Fruit fly (Drosophila melanogaster) whole organism, embryonic: ENCODE data around the gene CG42671.
A peak's percentile ranks its signal among the peaks of the same experiment; 100 is the strongest.

Experiments used
- Atf6 ChIP-seq: fragments of 200-800 bp; sonication (Bioruptor generic); IDR thresholded peaks from 2 replicates; pipeline ENCODE4 v1.3.6; 2022; ENCODE audit warnings: missing biosample characterization, missing genetic modification characterization
- BEAF-32 ChIP-seq: fragments of 200-800 bp; sonication (Bioruptor generic); optimal IDR thresholded peaks from 3 replicates; lab custom pipeline; 2017; ENCODE audit warnings: missing biosample characterization, missing genetic modification characterization, mild to moderate bottlenecking, moderate library complexity, missing genetic modification reagents
- BtbVII ChIP-seq: fragments of 200-800 bp; sonication (Bioruptor generic); optimal IDR thresholded peaks from 3 replicates; lab custom pipeline; 2017; ENCODE audit warnings: missing biosample characterization, mild to moderate bottlenecking, missing genetic modification characterization
- CG1024 ChIP-seq: fragments of 200-800 bp; sonication (Bioruptor generic); IDR thresholded peaks from 2 replicates; pipeline ENCODE4 v1.3.6; 2022; ENCODE audit warnings: missing biosample characterization, missing genetic modification characterization
- CG10366 ChIP-seq: fragments of 200-800 bp; sonication (Bioruptor generic); IDR thresholded peaks from 2 replicates; pipeline ENCODE4 v1.3.6; 2022; ENCODE audit warnings: missing biosample characterization, missing genetic modification characterization
- CG10431 ChIP-seq: fragments of 200-800 bp; sonication (Bioruptor generic); optimal IDR thresholded peaks from 3 replicates; lab custom pipeline; 2018; ENCODE audit warnings: missing biosample characterization, mild to moderate bottlenecking, missing genetic modification characterization
- CG10462 ChIP-seq: fragments of 200-800 bp; sonication (Bioruptor generic); optimal IDR thresholded peaks from 2 replicates; lab custom pipeline; 2016; ENCODE audit warnings: missing biosample characterization, missing genetic modification characterization
- CG12299 ChIP-seq: fragments of 200-800 bp; sonication (Bioruptor generic); optimal IDR thresholded peaks from 2 replicates; lab custom pipeline; 2018; ENCODE audit warnings: missing biosample characterization, mild to moderate bottlenecking, missing genetic modification characterization
- CG13424 ChIP-seq: fragments of 200-800 bp; sonication (Bioruptor generic); optimal IDR thresholded peaks from 2 replicates; lab custom pipeline; 2019; ENCODE audit warnings: missing biosample characterization, mild to moderate bottlenecking, missing genetic modification characterization, moderate library complexity
- CG13775 ChIP-seq: fragments of 200-800 bp; sonication (Bioruptor generic); optimal IDR thresholded peaks from 3 replicates; lab custom pipeline; 2017; ENCODE audit warnings: missing biosample characterization, mild to moderate bottlenecking, missing genetic modification characterization
- CG15479 ChIP-seq: fragments of 200-800 bp; sonication (Bioruptor generic); optimal IDR thresholded peaks from 3 replicates; lab custom pipeline; 2019; ENCODE audit warnings: missing biosample characterization, mild to moderate bottlenecking, missing genetic modification characterization, moderate library complexity
- CG17361 ChIP-seq: fragments of 200-800 bp; sonication (Bioruptor generic); IDR thresholded peaks from 3 replicates; pipeline ENCODE4 v1.3.6; 2022; ENCODE audit warnings: missing biosample characterization, missing genetic modification characterization
- CG18476 ChIP-seq: fragments of 200-800 bp; sonication (Bioruptor generic); optimal IDR thresholded peaks from 2 replicates; lab custom pipeline; 2016; ENCODE audit warnings: missing biosample characterization, mild to moderate bottlenecking, missing genetic modification characterization
- CG18619 ChIP-seq: fragments of 200-800 bp; sonication (Bioruptor generic); optimal IDR thresholded peaks from 3 replicates; lab custom pipeline; 2017; ENCODE audit warnings: missing biosample characterization, mild to moderate bottlenecking, missing genetic modification characterization
- CG2116 ChIP-seq: fragments of 200-800 bp; sonication (Bioruptor generic); optimal IDR thresholded peaks from 3 replicates; lab custom pipeline; 2018; ENCODE audit warnings: missing biosample characterization, mild to moderate bottlenecking, missing genetic modification characterization
- CG2202 ChIP-seq: fragments of 200-800 bp; sonication (Bioruptor generic); optimal IDR thresholded peaks from 2 replicates; lab custom pipeline; 2018; ENCODE audit warnings: missing biosample characterization, mild to moderate bottlenecking, missing genetic modification characterization
- CG2678 ChIP-seq: fragments of 200-800 bp; sonication (Bioruptor generic); optimal IDR thresholded peaks from 3 replicates; lab custom pipeline; 2019; ENCODE audit warnings: missing biosample characterization, mild to moderate bottlenecking, missing genetic modification characterization, moderate library complexity
- CG3163 ChIP-seq: fragments of 200-800 bp; sonication (Bioruptor generic); optimal IDR thresholded peaks from 3 replicates; lab custom pipeline; 2016; ENCODE audit warnings: missing biosample characterization, missing genetic modification characterization
- CG32767 ChIP-seq: fragments of 200-800 bp; sonication (Bioruptor generic); IDR thresholded peaks from 2 replicates; pipeline ENCODE4 v1.3.6; 2022; ENCODE audit warnings: missing biosample characterization, missing genetic modification characterization
- CG3847 ChIP-seq: fragments of 200-800 bp; sonication (Bioruptor generic); IDR thresholded peaks from 2 replicates; pipeline ENCODE4 v1.3.6; 2022; ENCODE audit warnings: missing biosample characterization, missing genetic modification characterization
- CG3995 ChIP-seq: fragments of 200-800 bp; sonication (Bioruptor generic); optimal IDR thresholded peaks from 3 replicates; lab custom pipeline; 2016; ENCODE audit warnings: missing biosample characterization, missing genetic modification characterization
- CG6813 ChIP-seq: fragments of 200-800 bp; sonication (Bioruptor generic); optimal IDR thresholded peaks from 2 replicates; lab custom pipeline; 2017; ENCODE audit warnings: missing biosample characterization, missing genetic modification characterization, mild to moderate bottlenecking, moderate library complexity, missing genetic modification reagents
- CG7745 ChIP-seq: fragments of 200-800 bp; sonication (Bioruptor generic); optimal IDR thresholded peaks from 2 replicates; lab custom pipeline; 2018; ENCODE audit warnings: missing biosample characterization, mild to moderate bottlenecking, missing genetic modification characterization, moderate library complexity
- CG9437 ChIP-seq: fragments of 200-800 bp; sonication (Bioruptor generic); optimal IDR thresholded peaks from 2 replicates; lab custom pipeline; 2018; ENCODE audit warnings: missing biosample characterization, mild to moderate bottlenecking, missing genetic modification characterization
- Chrac-16 ChIP-seq: fragments of 200-800 bp; sonication (Bioruptor generic); optimal IDR thresholded peaks from 3 replicates; lab custom pipeline; 2016; ENCODE audit warnings: missing biosample characterization, missing genetic modification characterization
- ERR ChIP-seq: fragments of 200-800 bp; sonication (Bioruptor generic); optimal IDR thresholded peaks from 2 replicates; lab custom pipeline; 2016; ENCODE audit warnings: missing biosample characterization, missing genetic modification characterization
- Gug ChIP-seq: fragments of 200-800 bp; sonication (Bioruptor generic); IDR thresholded peaks from 4 replicates; pipeline ENCODE4 v1.3.6; 2022; ENCODE audit warnings: missing biosample characterization, missing genetic modification characterization
- Hr78 ChIP-seq, 2 experiments: fragments of 200-800 bp in 1 of 2; fragments of >200 bp in 1 of 2; sonication (Bioruptor generic) in 1 of 2; optimal IDR thresholded peaks; 2 replicates each; lab custom pipeline; 2017 to 2019; ENCODE audit warnings: missing biosample characterization in 2 of 2, missing genetic modification characterization in 2 of 2, mild to moderate bottlenecking in 1 of 2, moderate library complexity in 1 of 2
- Lpt ChIP-seq: fragments of >200 bp; optimal IDR thresholded peaks from 2 replicates; lab custom pipeline; 2018; ENCODE audit warnings: missing biosample characterization, missing genetic modification characterization
- Max ChIP-seq: fragments of 200-800 bp; sonication (Bioruptor generic); optimal IDR thresholded peaks from 2 replicates; lab custom pipeline; 2016; ENCODE audit warnings: missing biosample characterization, mild to moderate bottlenecking, missing genetic modification characterization
- Nf-YC ChIP-seq: fragments of 200-800 bp; optimal IDR thresholded peaks from 3 replicates; lab custom pipeline; 2019; ENCODE audit warnings: missing biosample characterization, mild to moderate bottlenecking, missing genetic modification characterization, moderate library complexity
- NfI ChIP-seq: fragments of 200-800 bp; sonication (Bioruptor generic); optimal IDR thresholded peaks from 3 replicates; lab custom pipeline; 2018; ENCODE audit warnings: missing biosample characterization, mild to moderate bottlenecking, missing genetic modification characterization, moderate library complexity
- Sox100B ChIP-seq: fragments of 200-800 bp; sonication (Bioruptor generic); optimal IDR thresholded peaks from 3 replicates; lab custom pipeline; 2018; ENCODE audit warnings: missing biosample characterization, mild to moderate bottlenecking, missing genetic modification characterization
- YL-1 ChIP-seq: fragments of 200-800 bp; sonication (Bioruptor generic); optimal IDR thresholded peaks from 3 replicates; lab custom pipeline; 2017; ENCODE audit warnings: missing biosample characterization, mild to moderate bottlenecking, missing genetic modification characterization
- chif ChIP-seq, 2 experiments: fragments of 200-800 bp; sonication (Bioruptor generic); optimal IDR thresholded peaks; 3 replicates each; lab custom pipeline; 2016; ENCODE audit warnings: missing biosample characterization in 2 of 2, missing genetic modification characterization in 2 of 2
- dmrt11E ChIP-seq: fragments of 200-800 bp; sonication (Bioruptor generic); optimal IDR thresholded peaks from 3 replicates; lab custom pipeline; 2018; ENCODE audit warnings: missing biosample characterization, mild to moderate bottlenecking, missing genetic modification characterization, moderate library complexity
- dysf ChIP-seq: fragments of 200-800 bp; sonication (Bioruptor generic); IDR thresholded peaks from 3 replicates; pipeline ENCODE4 v1.3.6; 2022; ENCODE audit warnings: missing biosample characterization, missing genetic modification characterization
- ewg ChIP-seq: fragments of 200-800 bp; sonication (Bioruptor generic); optimal IDR thresholded peaks from 3 replicates; lab custom pipeline; 2017; ENCODE audit warnings: mild to moderate bottlenecking, missing biosample characterization, missing genetic modification reagents, missing genetic modification characterization
- ftz-f1 ChIP-seq: fragments of 200-800 bp; sonication (Bioruptor generic); optimal IDR thresholded peaks from 2 replicates; lab custom pipeline; 2016; ENCODE audit warnings: missing biosample characterization, missing genetic modification characterization
- gsb-n ChIP-seq: fragments of 200-800 bp; sonication (Bioruptor generic); optimal IDR thresholded peaks from 3 replicates; lab custom pipeline; 2018; ENCODE audit warnings: missing biosample characterization, mild to moderate bottlenecking, missing genetic modification characterization
- kah ChIP-seq: fragments of 200-800 bp; sonication (Bioruptor generic); optimal IDR thresholded peaks from 2 replicates; lab custom pipeline; 2018; ENCODE audit warnings: missing biosample characterization, mild to moderate bottlenecking, missing genetic modification characterization
- lab ChIP-seq: fragments of 200-800 bp; sonication (Bioruptor generic); optimal IDR thresholded peaks from 3 replicates; lab custom pipeline; 2017; ENCODE audit warnings: missing biosample characterization, missing genetic modification characterization, mild to moderate bottlenecking, moderate library complexity, missing genetic modification reagents
- nom ChIP-seq: fragments of 200-800 bp; sonication (Bioruptor generic); optimal IDR thresholded peaks from 2 replicates; lab custom pipeline; 2017; ENCODE audit warnings: missing biosample characterization, missing genetic modification characterization, mild to moderate bottlenecking, moderate library complexity, missing genetic modification reagents
- org-1 ChIP-seq: fragments of 200-800 bp; sonication (Bioruptor generic); optimal IDR thresholded peaks from 2 replicates; lab custom pipeline; 2017; ENCODE audit warnings: missing biosample characterization, missing genetic modification characterization
- pita ChIP-seq: fragments of 200-800 bp; sonication (Bioruptor generic); optimal IDR thresholded peaks from 2 replicates; lab custom pipeline; 2017; ENCODE audit warnings: missing biosample characterization, mild to moderate bottlenecking, missing genetic modification characterization
- pum ChIP-seq: fragments of 200-800 bp; sonication (Bioruptor generic); optimal IDR thresholded peaks from 2 replicates; lab custom pipeline; 2016; ENCODE audit warnings: missing biosample characterization, missing genetic modification characterization
- schlank ChIP-seq: fragments of 200-800 bp; sonication (Bioruptor generic); optimal IDR thresholded peaks from 2 replicates; lab custom pipeline; 2018; ENCODE audit warnings: missing biosample characterization, mild to moderate bottlenecking, missing genetic modification characterization
- seq ChIP-seq: fragments of 200-800 bp; sonication (Bioruptor generic); IDR thresholded peaks from 2 replicates; pipeline ENCODE4 v1.3.6; 2022; ENCODE audit warnings: missing biosample characterization, missing genetic modification characterization
- tio ChIP-seq: fragments of 200-800 bp; sonication (Bioruptor generic); optimal IDR thresholded peaks from 2 replicates; lab custom pipeline; 2017; ENCODE audit warnings: missing biosample characterization, missing genetic modification characterization, inconsistent platforms

CG42671 gene

DNA sequence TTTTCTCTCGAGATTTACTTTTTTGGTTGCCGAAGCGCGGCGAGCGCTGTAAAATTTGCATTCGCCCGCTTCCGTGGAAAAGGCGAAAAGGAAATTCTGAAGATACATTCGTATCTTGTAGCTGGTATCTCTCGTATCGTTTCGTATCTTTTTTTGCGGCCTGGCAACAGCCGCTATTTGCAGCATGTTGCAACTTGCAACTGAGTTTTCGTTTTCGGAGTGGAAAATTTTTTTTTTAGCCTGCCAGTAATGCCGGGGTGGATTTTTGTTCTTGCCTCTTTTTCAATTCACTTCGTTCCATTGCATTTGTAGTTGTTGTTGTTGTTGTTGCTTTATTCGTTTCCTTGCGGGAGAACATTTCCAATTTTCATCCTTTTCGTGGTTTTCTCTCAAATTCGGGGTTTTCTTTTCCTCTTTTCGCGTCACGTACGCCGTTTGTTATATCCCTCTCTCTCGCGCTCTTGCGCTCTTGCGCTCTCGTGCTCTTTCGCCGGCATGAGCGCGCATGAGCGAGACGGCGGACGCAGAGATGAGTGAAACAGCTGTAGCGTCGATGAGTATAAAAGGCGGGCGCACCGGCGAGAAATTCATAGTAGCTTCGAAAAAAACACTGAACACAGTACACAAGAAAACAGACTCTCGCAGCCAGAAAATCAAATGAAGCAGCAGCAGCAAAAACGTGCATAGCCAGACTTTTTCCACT is 37.6 kb downstream of the CG42671 start, which contains the start of gene scyl (continued):
- TF ChIP-seq Max (GFP tag; lab: Kevin White, UChicago) = peak; percentile 15
- no peak for TF ChIP-seq CG9437 (GFP tag; lab: Kevin White, UChicago)
- TF ChIP-seq CG1024 (GFP tag; lab: Robert Waterston, UW) = peak; percentile 56; the same call in 1 of the 2 replicates
- no peak for TF ChIP-seq Sox100B (GFP tag; lab: Kevin White, UChicago)
- TF ChIP-seq BEAF-32 (GFP tag; lab: Kevin White, UChicago) = no peak
- TF ChIP-seq CG18476 = peak; percentile 37
- TF ChIP-seq Hr78 (GFP tag; optimal IDR thresholded peaks at IDR 0.05; lab: Kevin White, UChicago) = peak in 1 of 2 experiments; percentile 8
- TF ChIP-seq gsb-n = peak; percentile 37
- TF ChIP-seq CG3847 = no peak; the same call in 1 of the 2 replicates
- TF ChIP-seq NfI = peak; percentile 36
- peak; percentile 92 for TF ChIP-seq nom (GFP tag; lab: Kevin White, UChicago)
- TF ChIP-seq chif (GFP tag; optimal IDR thresholded peaks at IDR 0.05; lab: Kevin White, UChicago) = peak; percentile 18 to 52
- peak; percentile 57; the same call in 2 of the 4 replicates for TF ChIP-seq Gug (GFP tag; lab: Robert Waterston, UW)
- TF ChIP-seq CG13775 = no peak
- no peak for TF ChIP-seq YL-1
- peak; percentile 56 for TF ChIP-seq CG18619 (GFP tag; lab: Kevin White, UChicago)
- no peak for TF ChIP-seq CG10462 (GFP tag; lab: Kevin White, UChicago)
- TF ChIP-seq CG2116 (GFP tag; lab: Kevin White, UChicago) = no peak
- peak; percentile 67 for TF ChIP-seq CG6813 (GFP tag; lab: Kevin White, UChicago)
- no peak for TF ChIP-seq pum (GFP tag; lab: Kevin White, UChicago)
- peak; percentile 99 for TF ChIP-seq CG15479 (GFP tag; lab: Kevin White, UChicago)
- peak; percentile 40 for TF ChIP-seq CG12299 (tag; lab: Kevin White, UChicago)
- peak; percentile 41 for TF ChIP-seq schlank
- peak; percentile 17 for TF ChIP-seq dmrt11E (tag; lab: Kevin White, UChicago)
- TF ChIP-seq CG2202 = peak; percentile 61
- peak; percentile 19 for TF ChIP-seq Chrac-16 (GFP tag; lab: Kevin White, UChicago)
- no peak for TF ChIP-seq CG17361
- peak; percentile 49 for TF ChIP-seq ERR (GFP tag; lab: Kevin White, UChicago)
- TF ChIP-seq CG7745 (tag; lab: Kevin White, UChicago) = peak; percentile 84
- TF ChIP-seq dysf (GFP tag; lab: Robert Waterston, UW) = peak; percentile 53; the same call in 1 of the 3 replicates
- TF ChIP-seq Lpt (GFP tag; lab: Kevin White, UChicago) = no peak
- TF ChIP-seq CG32767 = peak; percentile 46; the same call in 1 of the 2 replicates
- TF ChIP-seq CG13424 (tag; lab: Kevin White, UChicago) = no peak
- TF ChIP-seq ewg (GFP tag; lab: Kevin White, UChicago) = peak; percentile 94
- peak; percentile 68 for TF ChIP-seq kah (GFP tag; lab: Kevin White, UChicago)
- TF ChIP-seq CG10431 (GFP tag; lab: Kevin White, UChicago) = peak; percentile 73
- TF ChIP-seq CG3163 (GFP tag; lab: Kevin White, UChicago) = peak; percentile 95
- TF ChIP-seq ftz-f1 (GFP tag; lab: Kevin White, UChicago) = peak; percentile 65
- TF ChIP-seq lab (GFP tag; lab: Kevin White, UChicago) = peak; percentile 86
- no peak for TF ChIP-seq tio (GFP tag; lab: Kevin White, UChicago)
- TF ChIP-seq pita (GFP tag; lab: Kevin White, UChicago) = no peak
- peak; percentile 51 for TF ChIP-seq CG10366
- peak; percentile 41 for TF ChIP-seq Atf6 (GFP tag; lab: Robert Waterston, UW)
- peak; percentile 45 for TF ChIP-seq Nf-YC (tag; lab: Kevin White, UChicago)
- no peak for TF ChIP-seq CG3995 (GFP tag; lab: Kevin White, UChicago)
- peak; percentile 33 for TF ChIP-seq org-1 (GFP tag; lab: Kevin White, UChicago)
- TF ChIP-seq seq (GFP tag; lab: Robert Waterston, UW) = peak; percentile 63; the same call in 1 of the 2 replicates
- TF ChIP-seq CG2678 = peak; percentile 44
- TF ChIP-seq BtbVII (GFP tag; lab: Kevin White, UChicago) = peak; percentile 79
